Fruit fly (Drosophila melanogaster): ENCODE measurements around the gene CG9399.

CG9399 gene

dm6 chr3R:9550265-9551012 lies 23.6 kb downstream of the CG9399 start:
- TF ChIP-seq CG2678 (tag; optimal IDR thresholded peaks at IDR 0.05) (peak; percentile 13), CG11695 (GFP tag; IDR thresholded peaks at IDR 0.05) (no peak), ATbp (GFP tag; optimal IDR thresholded peaks at IDR 0.05) (peak; percentile 27), CG32772 (GFP tag; IDR thresholded peaks at IDR 0.05) (no peak), ken (GFP tag; IDR thresholded peaks at IDR 0.05) (no peak), Sox100B (GFP tag; optimal IDR thresholded peaks at IDR 0.05) (peak; percentile 13), CG2712 (tag; optimal IDR thresholded peaks at IDR 0.05) (peak; percentile 16), Hsf (GFP tag; optimal IDR thresholded peaks at IDR 0.05) (no peak), CG15514 (GFP tag; optimal IDR thresholded peaks at IDR 0.05) (no peak), Blimp-1 (GFP tag; optimal IDR thresholded peaks at IDR 0.05) (peak; percentile 8), Fer1 (GFP tag; optimal IDR thresholded peaks at IDR 0.05) (peak; percentile 26), onecut (GFP tag; IDR thresholded peaks at IDR 0.05) (peak; percentile 4), Bgb (GFP tag; IDR thresholded peaks at IDR 0.05; ENCODE audit: partially characterized antibody) (no peak), tna (GFP tag; IDR thresholded peaks at IDR 0.05; ENCODE audit: partially characterized antibody) (no peak), CG18599 (GFP tag; optimal IDR thresholded peaks at IDR 0.05) (no peak), lola (GFP tag; optimal IDR thresholded peaks at IDR 0.05) (no peak), CG14050 (GFP tag; IDR thresholded peaks at IDR 0.05) (no peak), CG11696 (GFP tag; IDR thresholded peaks at IDR 0.05) (no peak), corto (GFP tag; optimal IDR thresholded peaks at IDR 0.05) (peak; percentile 42), tup (GFP tag; optimal IDR thresholded peaks at IDR 0.05) (no peak), CG1024 (GFP tag; IDR thresholded peaks at IDR 0.05) (no peak), dmrt99B (tag; optimal IDR thresholded peaks at IDR 0.05) (peak; percentile 1), sc (optimal IDR thresholded peaks at IDR 0.05) (no peak), sc (GFP tag; optimal IDR thresholded peaks at IDR 0.05) (no peak), CG14710 (tag; optimal IDR thresholded peaks at IDR 0.05) (peak; percentile 14), HmgD (GFP tag; optimal IDR thresholded peaks at IDR 0.05) (no peak), her (GFP tag; optimal IDR thresholded peaks at IDR 0.05) (no peak), Usf (GFP tag; optimal IDR thresholded peaks at IDR 0.05) (no peak), exex (tag; optimal IDR thresholded peaks at IDR 0.05) (peak; percentile 39), gcm2 (GFP tag; optimal IDR thresholded peaks at IDR 0.05) (no peak), CG30431 (GFP tag; optimal IDR thresholded peaks at IDR 0.05) (no peak), Asciz (GFP tag; optimal IDR thresholded peaks at IDR 0.05) (peak; percentile 62), Bdp1 (GFP tag; optimal IDR thresholded peaks at IDR 0.05) (no peak), Hr3 (GFP tag; optimal IDR thresholded peaks at IDR 0.05) (no peak), CG7556 (GFP tag; optimal IDR thresholded peaks at IDR 0.05) (no peak), CG33557 (GFP tag; optimal IDR thresholded peaks at IDR 0.05) (no peak), CG17359 (tag; optimal IDR thresholded peaks at IDR 0.05) (peak; percentile 17), CG15011 (GFP tag; optimal IDR thresholded peaks at IDR 0.05) (no peak), CG1647 (GFP tag; optimal IDR thresholded peaks at IDR 0.05) (no peak), CG32532 (GFP tag; IDR thresholded peaks at IDR 0.05) (no peak), gcm (GFP tag; optimal IDR thresholded peaks at IDR 0.05) (no peak), Mrtf (GFP tag; IDR thresholded peaks at IDR 0.05) (no peak), cas (GFP tag; IDR thresholded peaks at IDR 0.05) (no peak), Atf-2 (GFP tag; optimal IDR thresholded peaks at IDR 0.05) (no peak), HLHmδ (GFP tag; optimal IDR thresholded peaks at IDR 0.05) (peak; percentile 41), CG9797 (GFP tag; optimal IDR thresholded peaks at IDR 0.05) (no peak), CG3407 (GFP tag; optimal IDR thresholded peaks at IDR 0.05) (no peak), CG18262 (tag; optimal IDR thresholded peaks at IDR 0.05) (no peak), CG11560 (tag; IDR thresholded peaks at IDR 0.05) (no peak), sima (GFP tag; optimal IDR thresholded peaks at IDR 0.05) (no peak)

Data from whole organism, embryonic.